Fruit fly (Drosophila melanogaster): ENCODE results near the gene mh.

DNA sequence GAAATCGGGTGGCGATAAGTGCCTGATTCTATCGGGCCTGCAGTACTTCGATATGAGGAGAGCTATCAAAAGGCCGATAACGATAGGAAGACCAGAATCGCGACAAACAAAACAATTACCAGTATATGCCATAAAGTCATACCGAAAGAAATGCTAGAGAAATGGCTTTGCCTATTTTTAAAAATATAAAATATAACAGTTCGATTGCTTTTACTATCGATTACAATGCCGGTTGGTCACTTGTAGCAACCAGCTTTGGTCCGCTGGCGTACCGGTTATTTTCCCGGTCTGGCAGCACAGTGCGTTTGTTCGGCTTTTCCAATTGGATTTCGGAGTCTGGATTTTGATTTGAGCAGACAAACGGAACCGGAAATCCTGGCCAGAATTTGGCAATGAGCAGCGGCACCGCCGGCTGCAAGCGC, 12.8 kb downstream of the mh start, which contains the start of the genes shtd, CG6294 and CG6299:
- TF ChIP-seq Myc (optimal IDR thresholded peaks at IDR 0.05) = no peak
- TF ChIP-seq psq (optimal IDR thresholded peaks at IDR 0.05) = no peak
- no peak for TF ChIP-seq Sin3A (optimal IDR thresholded peaks at IDR 0.05)
- TF ChIP-seq h (optimal IDR thresholded peaks at IDR 0.05) = no peak
- TF ChIP-seq ttk (optimal IDR thresholded peaks at IDR 0.05) = no peak
- TF ChIP-seq insv (optimal IDR thresholded peaks at IDR 0.05) = peak; percentile 87

All from Kc167 (cell line).